ENCODE assay signal across 2 worm cellular contexts in genomic region chrIII:11935032-11935947, ce11.
TF ChIP-seq lines count a peak whose summit lies in the region.

No protein-coding gene starts in this region.

TF ChIP-seq in whole organism, L1 larva, 84 proteins besides CTCF, POLR2A, EP300 and RAD21 (continued from another document):
- no peak for TF ChIP-seq Y116A8C.19 (tag; optimal IDR thresholded peaks at IDR 0.05; lab: Kevin White, UChicago; ENCODE audit: borderline replicate concordance)
- peak; percentile 18 for TF ChIP-seq swsn-7 (tag; optimal IDR thresholded peaks at IDR 0.05; lab: Kevin White, UChicago)
- TF ChIP-seq ces-1 (GFP tag; optimal IDR thresholded peaks at IDR 0.05; lab: Kevin White, UChicago): no peak
- TF ChIP-seq sox-4 (tag; optimal IDR thresholded peaks at IDR 0.05; lab: Kevin White, UChicago): no peak
- no peak for TF ChIP-seq nhr-90 (tag; optimal IDR thresholded peaks at IDR 0.05; lab: Kevin White, UChicago; ENCODE audit: poor library complexity)
- TF ChIP-seq ceh-63 (GFP tag; optimal IDR thresholded peaks at IDR 0.05; lab: Kevin White, UChicago): no peak
- TF ChIP-seq blmp-1 (tag; optimal IDR thresholded peaks at IDR 0.05; lab: Kevin White, UChicago): no peak
- no peak for TF ChIP-seq unc-86 (tag; optimal IDR thresholded peaks at IDR 0.05; lab: Kevin White, UChicago)
- no peak for TF ChIP-seq nhr-77 (tag; optimal IDR thresholded peaks at IDR 0.05; lab: Kevin White, UChicago)
- TF ChIP-seq tbx-2 (tag; optimal IDR thresholded peaks at IDR 0.05; lab: Kevin White, UChicago): no peak
- TF ChIP-seq egl-13 (tag; optimal IDR thresholded peaks at IDR 0.05; lab: Kevin White, UChicago): peak; percentile 2
- peak; percentile 44 for TF ChIP-seq unc-62 (GFP tag; optimal IDR thresholded peaks at IDR 0.05; lab: Kevin White, UChicago)
- no peak for TF ChIP-seq nhr-237 (tag; optimal IDR thresholded peaks at IDR 0.05; lab: Kevin White, UChicago)
- no peak for TF ChIP-seq elt-3 (tag; optimal IDR thresholded peaks at IDR 0.05; lab: Kevin White, UChicago)
- no peak for TF ChIP-seq tlp-1 (tag; optimal IDR thresholded peaks at IDR 0.05; lab: Kevin White, UChicago)
- no peak for TF ChIP-seq ets-5 (GFP tag; IDR thresholded peaks at IDR 0.05; lab: Robert Waterston, UW)
- peak; percentile 42 for TF ChIP-seq nhr-19 (GFP tag; conservative IDR thresholded peaks at IDR 0.05; lab: Robert Waterston, UW)
- no peak for TF ChIP-seq fkh-4 (tag; optimal IDR thresholded peaks at IDR 0.05; lab: Kevin White, UChicago; ENCODE audit: borderline replicate concordance)
- TF ChIP-seq mef-2 (tag; optimal IDR thresholded peaks at IDR 0.05; lab: Kevin White, UChicago): no peak
- peak in 1 of 3 experiments; percentile 23 for TF ChIP-seq ceh-82 (tag; optimal IDR thresholded peaks at IDR 0.05; lab: Kevin White, UChicago)
- peak; percentile 35 for TF ChIP-seq nhr-85 (tag; lab: Kevin White, UChicago)
- no peak for TF ChIP-seq unc-130 (tag; optimal IDR thresholded peaks at IDR 0.05; lab: Kevin White, UChicago)
- TF ChIP-seq hlh-4 (tag; optimal IDR thresholded peaks at IDR 0.05; lab: Kevin White, UChicago): no peak
- TF ChIP-seq hlh-17 (GFP tag; optimal IDR thresholded peaks at IDR 0.05; lab: Kevin White, UChicago; ENCODE audit: borderline replicate concordance): no peak
- no peak for TF ChIP-seq unc-30 (tag; optimal IDR thresholded peaks at IDR 0.05; lab: Kevin White, UChicago)
- no peak for TF ChIP-seq sptf-1 (tag; optimal IDR thresholded peaks at IDR 0.05; lab: Kevin White, UChicago)
- no peak for TF ChIP-seq hpl-2 (GFP tag; optimal IDR thresholded peaks at IDR 0.05; lab: Kevin White, UChicago)
- no peak for TF ChIP-seq lin-39 (tag; optimal IDR thresholded peaks at IDR 0.05; lab: Kevin White, UChicago)
- TF ChIP-seq grh-1 (GFP tag; IDR thresholded peaks at IDR 0.05; lab: Robert Waterston, UW): no peak
- TF ChIP-seq pag-3 (tag; optimal IDR thresholded peaks at IDR 0.05; lab: Kevin White, UChicago; ENCODE audit: borderline replicate concordance, insufficient read depth): no peak
- no peak for TF ChIP-seq fkh-10 (GFP tag; optimal IDR thresholded peaks at IDR 0.05; lab: Kevin White, UChicago)
- peak; percentile 79 for TF ChIP-seq xbp-1 (tag; optimal IDR thresholded peaks at IDR 0.05; lab: Kevin White, UChicago)
- peak; percentile 89 for TF ChIP-seq fkh-8 (tag; optimal IDR thresholded peaks at IDR 0.05; lab: Kevin White, UChicago)
- no peak for TF ChIP-seq lin-14 (GFP tag; optimal IDR thresholded peaks at IDR 0.05; lab: Kevin White, UChicago)
- no peak for TF ChIP-seq ceh-90 (tag; optimal IDR thresholded peaks at IDR 0.05; lab: Kevin White, UChicago)
- TF ChIP-seq pqm-1 (tag; optimal IDR thresholded peaks at IDR 0.05; lab: Kevin White, UChicago): no peak
- TF ChIP-seq lir-3 (tag; optimal IDR thresholded peaks at IDR 0.05; lab: Kevin White, UChicago; ENCODE audit: poor library complexity): no peak
- TF ChIP-seq egl-27 (tag; optimal IDR thresholded peaks at IDR 0.05; lab: Kevin White, UChicago): no peak
- peak in 1 of 2 experiments; percentile 9 for TF ChIP-seq lsy-2 (tag; optimal IDR thresholded peaks at IDR 0.05; lab: Kevin White, UChicago)

TF ChIP-seq in whole organism, L4 larva, 104 proteins besides CTCF, POLR2A, EP300 and RAD21 (continued from another document):
- TF ChIP-seq fos-1 (tag; optimal IDR thresholded peaks at IDR 0.05; lab: Kevin White, UChicago): no peak
- no peak for TF ChIP-seq ztf-11 (tag; optimal IDR thresholded peaks at IDR 0.05; lab: Kevin White, UChicago)
- peak in 1 of 2 experiments; percentile 1 for TF ChIP-seq daf-16 (GFP tag; optimal IDR thresholded peaks at IDR 0.05; lab: Kevin White, UChicago)
- no peak for TF ChIP-seq daf-16 (tag; optimal IDR thresholded peaks at IDR 0.05; lab: Kevin White, UChicago)
- no peak for TF ChIP-seq daf-19 (GFP tag; conservative IDR thresholded peaks at IDR 0.05; lab: Robert Waterston, UW)
- no peak for TF ChIP-seq zfp-3 (GFP tag; conservative IDR thresholded peaks at IDR 0.05; lab: Robert Waterston, UW)
